Fruit fly (Drosophila melanogaster) whole organism, embryonic: ENCODE results near the gene GCC88.
A peak's percentile ranks its signal among the peaks of the same experiment; 100 is the strongest.

Experiments used
- B-H2 ChIP-seq: fragments of 200-800 bp; sonication (Bioruptor generic); optimal IDR thresholded peaks from 2 replicates; lab custom pipeline; 2018; ENCODE audit warnings: missing biosample characterization, mild to moderate bottlenecking, missing genetic modification characterization
- CG10147 ChIP-seq: fragments of 200-800 bp; sonication (Bioruptor generic); optimal IDR thresholded peaks from 2 replicates; lab custom pipeline; 2019; ENCODE audit warnings: missing biosample characterization, mild to moderate bottlenecking, missing genetic modification characterization, moderate library complexity
- CG10209 ChIP-seq: fragments of 200-800 bp; sonication (Bioruptor generic); optimal IDR thresholded peaks from 3 replicates; lab custom pipeline; 2017; ENCODE audit warnings: missing biosample characterization, mild to moderate bottlenecking, missing genetic modification characterization, missing genetic modification reagents
- CG10274 ChIP-seq: fragments of 200-800 bp; sonication (Bioruptor generic); optimal IDR thresholded peaks from 3 replicates; lab custom pipeline; 2017; ENCODE audit warnings: missing biosample characterization, mild to moderate bottlenecking, missing genetic modification characterization
- CG11398 ChIP-seq: fragments of 200-800 bp; sonication (Bioruptor generic); optimal IDR thresholded peaks from 2 replicates; lab custom pipeline; 2016; ENCODE audit warnings: missing biosample characterization, missing genetic modification characterization
- CG12219 ChIP-seq: fragments of 200-800 bp; sonication (Bioruptor generic); optimal IDR thresholded peaks from 3 replicates; lab custom pipeline; 2018; ENCODE audit warnings: missing biosample characterization, mild to moderate bottlenecking, missing genetic modification characterization
- CG12299 ChIP-seq: fragments of 200-800 bp; sonication (Bioruptor generic); optimal IDR thresholded peaks from 2 replicates; lab custom pipeline; 2018; ENCODE audit warnings: missing biosample characterization, mild to moderate bottlenecking, missing genetic modification characterization
- CG12769 ChIP-seq: fragments of 200-800 bp; sonication (Bioruptor generic); optimal IDR thresholded peaks from 2 replicates; lab custom pipeline; 2019; ENCODE audit warnings: missing biosample characterization, mild to moderate bottlenecking, missing genetic modification characterization, moderate library complexity
- CG14710 ChIP-seq: fragments of 200-800 bp; sonication (Bioruptor generic); optimal IDR thresholded peaks from 3 replicates; lab custom pipeline; 2019; ENCODE audit warnings: missing biosample characterization, mild to moderate bottlenecking, missing genetic modification characterization, moderate library complexity
- CG1529 ChIP-seq: fragments of 200-800 bp; sonication (Bioruptor generic); optimal IDR thresholded peaks from 3 replicates; lab custom pipeline; 2018; ENCODE audit warnings: missing biosample characterization, missing genetic modification characterization
- CG17912 ChIP-seq: fragments of 200-800 bp; sonication (Bioruptor generic); optimal IDR thresholded peaks from 2 replicates; lab custom pipeline; 2018; ENCODE audit warnings: missing biosample characterization, mild to moderate bottlenecking, missing genetic modification characterization
- CG18262 ChIP-seq: fragments of 200-800 bp; optimal IDR thresholded peaks from 3 replicates; lab custom pipeline; 2019; ENCODE audit warnings: missing biosample characterization, mild to moderate bottlenecking, missing genetic modification characterization, moderate library complexity
- CG18764 ChIP-seq: fragments of 200-800 bp; sonication (Bioruptor generic); optimal IDR thresholded peaks from 3 replicates; lab custom pipeline; 2016; ENCODE audit warnings: missing biosample characterization, missing genetic modification characterization
- CG2875 ChIP-seq: fragments of 200-800 bp; sonication (Bioruptor generic); optimal IDR thresholded peaks from 2 replicates; lab custom pipeline; 2017; ENCODE audit warnings: missing biosample characterization, mild to moderate bottlenecking, missing genetic modification characterization, missing genetic modification reagents
- CG42726 ChIP-seq: fragments of 200-800 bp; sonication (Bioruptor generic); IDR thresholded peaks from 2 replicates; pipeline ENCODE4 v1.3.6; 2022; ENCODE audit warnings: missing biosample characterization, missing genetic modification characterization; ENCODE audit not compliant: partially characterized antibody
- CG4854 ChIP-seq: fragments of 200-800 bp; sonication (Bioruptor generic); optimal IDR thresholded peaks from 2 replicates; lab custom pipeline; 2016; ENCODE audit warnings: missing biosample characterization, missing genetic modification characterization, inconsistent platforms
- CG6689 ChIP-seq: fragments of 200-800 bp; sonication (Bioruptor generic); IDR thresholded peaks from 2 replicates; pipeline ENCODE4 v1.3.6; 2022; ENCODE audit warnings: missing biosample characterization, missing genetic modification characterization
- CG6791 ChIP-seq: fragments of 200-800 bp; sonication (Bioruptor generic); IDR thresholded peaks from 3 replicates; pipeline ENCODE4 v1.3.6; 2022; ENCODE audit warnings: missing biosample characterization, missing genetic modification characterization; ENCODE audit not compliant: partially characterized antibody
- D19A ChIP-seq: fragments of 200-800 bp; optimal IDR thresholded peaks from 3 replicates; lab custom pipeline; 2019; ENCODE audit warnings: missing biosample characterization, mild to moderate bottlenecking, missing genetic modification characterization, moderate library complexity
- E2f1 ChIP-seq: fragments of 200-800 bp; sonication (Bioruptor generic); IDR thresholded peaks from 2 replicates; pipeline ENCODE4 v1.3.6; 2022; ENCODE audit warnings: missing biosample characterization, missing genetic modification characterization
- ERR ChIP-seq: fragments of 200-800 bp; sonication (Bioruptor generic); optimal IDR thresholded peaks from 2 replicates; lab custom pipeline; 2016; ENCODE audit warnings: missing biosample characterization, missing genetic modification characterization
- GATAe ChIP-seq: fragments of 200-800 bp; sonication (Bioruptor generic); conservative IDR thresholded peaks from 2 replicates; pipeline ENCODE4 v1.3.6; 2022; ENCODE audit warnings: missing biosample characterization, missing genetic modification characterization
- HLH54F ChIP-seq: fragments of 200-800 bp; sonication (Bioruptor generic); optimal IDR thresholded peaks from 3 replicates; lab custom pipeline; 2016; ENCODE audit warnings: missing biosample characterization, missing genetic modification characterization
- HLHmδ ChIP-seq: fragments of 200-800 bp; sonication (Bioruptor generic); optimal IDR thresholded peaks from 2 replicates; lab custom pipeline; 2018; ENCODE audit warnings: missing biosample characterization, mild to moderate bottlenecking, missing genetic modification characterization, moderate library complexity
- Hey ChIP-seq: fragments of 200-800 bp; sonication (Bioruptor generic); optimal IDR thresholded peaks from 3 replicates; lab custom pipeline; 2018; ENCODE audit warnings: missing biosample characterization, mild to moderate bottlenecking, missing genetic modification characterization
- Lim3 ChIP-seq: fragments of 200-800 bp; sonication (Bioruptor generic); IDR thresholded peaks from 2 replicates; pipeline ENCODE4 v1.3.6; 2022; ENCODE audit warnings: missing biosample characterization, missing genetic modification characterization
- Neu2 ChIP-seq: fragments of 200-800 bp; sonication (Bioruptor generic); optimal IDR thresholded peaks from 3 replicates; lab custom pipeline; 2016; ENCODE audit warnings: missing biosample characterization, missing genetic modification characterization, borderline replicate concordance
- Nf-YB ChIP-seq: fragments of 200-800 bp; sonication (Bioruptor generic); optimal IDR thresholded peaks from 3 replicates; lab custom pipeline; 2019; ENCODE audit warnings: missing biosample characterization, mild to moderate bottlenecking, missing genetic modification characterization, moderate library complexity
- Oaz ChIP-seq: fragments of 200-800 bp; sonication (Bioruptor generic); IDR thresholded peaks from 2 replicates; pipeline ENCODE4 v1.3.6; 2022; ENCODE audit warnings: missing biosample characterization, missing genetic modification characterization
- PHDP ChIP-seq: fragments of 200-800 bp; sonication (Bioruptor generic); optimal IDR thresholded peaks from 3 replicates; lab custom pipeline; 2018; ENCODE audit warnings: missing biosample characterization, mild to moderate bottlenecking, missing genetic modification characterization, moderate library complexity
- Rx ChIP-seq: fragments of 200-800 bp; sonication (Bioruptor generic); IDR thresholded peaks from 2 replicates; pipeline ENCODE4 v1.3.6; 2022; ENCODE audit warnings: missing biosample characterization, missing genetic modification characterization
- Side ChIP-seq: fragments of 200-800 bp; sonication (Bioruptor generic); optimal IDR thresholded peaks from 2 replicates; lab custom pipeline; 2016; ENCODE audit warnings: missing biosample characterization, missing genetic modification characterization
- abd-A ChIP-seq: fragments of 200-800 bp; sonication (Bioruptor generic); optimal IDR thresholded peaks from 3 replicates; lab custom pipeline; 2019; ENCODE audit warnings: missing biosample characterization, mild to moderate bottlenecking, missing genetic modification characterization, moderate library complexity
- al ChIP-seq: fragments of 200-800 bp; sonication (Bioruptor generic); IDR thresholded peaks from 2 replicates; pipeline ENCODE4 v1.3.6; 2022; ENCODE audit warnings: missing biosample characterization, missing genetic modification characterization
- aop ChIP-seq: fragments of 200-800 bp; sonication (Bioruptor generic); IDR thresholded peaks from 2 replicates; pipeline ENCODE4 v1.3.6; 2022; ENCODE audit warnings: missing biosample characterization, missing genetic modification characterization
- btn ChIP-seq: fragments of 200-800 bp; sonication (Bioruptor generic); optimal IDR thresholded peaks from 2 replicates; lab custom pipeline; 2016; ENCODE audit warnings: missing biosample characterization, missing genetic modification characterization
- chif ChIP-seq, 2 experiments: fragments of 200-800 bp; sonication (Bioruptor generic); optimal IDR thresholded peaks; 3 replicates each; lab custom pipeline; 2016; ENCODE audit warnings: missing biosample characterization in 2 of 2, missing genetic modification characterization in 2 of 2
- chinmo ChIP-seq: fragments of 200-800 bp; sonication (Bioruptor generic); IDR thresholded peaks from 4 replicates; pipeline ENCODE4 v1.3.6; 2022; ENCODE audit warnings: missing biosample characterization, missing genetic modification characterization; ENCODE audit not compliant: partially characterized antibody
- fu2 ChIP-seq: fragments of 200-800 bp; sonication (Bioruptor generic); optimal IDR thresholded peaks from 2 replicates; lab custom pipeline; 2016; ENCODE audit warnings: missing biosample characterization, missing genetic modification characterization
- gfzf ChIP-seq: fragments of 200-800 bp; sonication (Bioruptor generic); optimal IDR thresholded peaks from 2 replicates; lab custom pipeline; 2016; ENCODE audit warnings: missing biosample characterization, mild to moderate bottlenecking, missing genetic modification characterization, moderate library complexity
- jing ChIP-seq: fragments of 200-800 bp; sonication (Bioruptor generic); optimal IDR thresholded peaks from 2 replicates; lab custom pipeline; 2018; ENCODE audit warnings: missing biosample characterization, mild to moderate bottlenecking, missing genetic modification characterization
- klu ChIP-seq: fragments of 200-800 bp; sonication (Bioruptor generic); IDR thresholded peaks from 2 replicates; pipeline ENCODE4 v1.3.6; 2022; ENCODE audit warnings: missing biosample characterization, missing genetic modification characterization
- phol ChIP-seq: fragments of 200-800 bp; sonication (Bioruptor generic); optimal IDR thresholded peaks from 3 replicates; lab custom pipeline; 2018; ENCODE audit warnings: missing biosample characterization, mild to moderate bottlenecking, missing genetic modification characterization, moderate library complexity
- schlank ChIP-seq: fragments of 200-800 bp; sonication (Bioruptor generic); optimal IDR thresholded peaks from 2 replicates; lab custom pipeline; 2018; ENCODE audit warnings: missing biosample characterization, mild to moderate bottlenecking, missing genetic modification characterization
- sr ChIP-seq: fragments of 200-800 bp; sonication (Bioruptor generic); IDR thresholded peaks from 3 replicates; pipeline ENCODE4 v1.3.6; 2022; ENCODE audit warnings: missing biosample characterization, missing genetic modification characterization
- tio ChIP-seq: fragments of 200-800 bp; sonication (Bioruptor generic); optimal IDR thresholded peaks from 2 replicates; lab custom pipeline; 2017; ENCODE audit warnings: missing biosample characterization, missing genetic modification characterization, inconsistent platforms
- toy ChIP-seq: fragments of 200-800 bp; sonication (Bioruptor generic); IDR thresholded peaks from 2 replicates; pipeline ENCODE4 v1.3.6; 2022; ENCODE audit warnings: missing biosample characterization, missing genetic modification characterization
- zen2 ChIP-seq: fragments of 200-800 bp; sonication (Bioruptor generic); IDR thresholded peaks from 3 replicates; pipeline ENCODE4 v1.3.6; 2022; ENCODE audit warnings: missing biosample characterization, missing genetic modification characterization; ENCODE audit not compliant: partially characterized antibody
- zf30C ChIP-seq: fragments of 200-800 bp; sonication (Bioruptor generic); optimal IDR thresholded peaks from 3 replicates; lab custom pipeline; 2018; ENCODE audit warnings: missing biosample characterization, mild to moderate bottlenecking, missing genetic modification characterization
- zfh1 ChIP-seq: fragments of 200-800 bp; sonication (Bioruptor generic); IDR thresholded peaks from 3 replicates; pipeline ENCODE4 v1.3.6; 2022; ENCODE audit warnings: missing biosample characterization, missing genetic modification characterization

GCC88 gene

DNA sequence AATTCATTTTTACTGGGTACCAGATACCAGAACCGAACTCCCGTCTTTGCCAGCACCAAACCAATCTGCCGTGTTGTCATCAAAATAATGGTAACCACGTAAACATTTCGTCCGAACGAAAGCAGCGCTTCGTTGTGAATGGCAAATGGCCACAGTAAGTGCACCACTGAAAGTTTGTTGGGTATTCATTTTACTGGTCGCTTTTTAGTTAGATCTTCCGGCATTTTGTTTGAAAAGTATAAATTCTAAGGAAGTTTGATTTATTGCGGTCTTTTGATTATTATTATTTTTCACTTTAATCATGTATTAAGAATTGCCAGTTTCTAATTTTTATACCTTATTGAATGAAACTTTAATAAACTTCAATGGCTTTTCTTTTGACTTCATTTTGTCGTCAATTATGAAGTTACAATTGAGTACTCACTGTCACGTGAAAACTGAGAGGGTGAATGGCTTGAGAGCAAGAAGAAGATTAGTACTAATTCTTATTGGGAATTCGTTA, 15.9 kb downstream of the GCC88 start, which contains the start of gene ZnT86D (continued):
- TF ChIP-seq CG6791 (GFP tag; lab: Robert Waterston, UW) (no peak), CG10147 (GFP tag; lab: Kevin White, UChicago) (peak; percentile 79), zfh1 (GFP tag; lab: Robert Waterston, UW) (no peak), phol (tag; lab: Kevin White, UChicago) (peak; percentile 87), tio (GFP tag; lab: Kevin White, UChicago) (no peak), Nf-YB (GFP tag; lab: Kevin White, UChicago) (peak; percentile 45), PHDP (tag; lab: Kevin White, UChicago) (peak; percentile 69), gfzf (GFP tag; lab: Kevin White, UChicago) (peak; percentile 13), abd-A (tag; lab: Kevin White, UChicago) (no peak), CG1529 (GFP tag; lab: Kevin White, UChicago) (peak; percentile 20), D19A (tag; lab: Kevin White, UChicago) (peak; percentile 60), Oaz (GFP tag; lab: Robert Waterston, UW) (no peak), CG12769 (tag; lab: Kevin White, UChicago) (peak; percentile 10), zen2 (GFP tag; lab: Robert Waterston, UW) (no peak), HLHmδ (GFP tag; lab: Kevin White, UChicago) (no peak), btn (GFP tag; lab: Kevin White, UChicago) (no peak), chinmo (GFP tag; lab: Robert Waterston, UW) (no peak), CG10209 (GFP tag; lab: Kevin White, UChicago) (peak; percentile 53), zf30C (GFP tag; lab: Kevin White, UChicago) (no peak), al (peak; percentile 58; the same call in 1 of the 2 replicates), jing (GFP tag; lab: Kevin White, UChicago) (no peak), CG18262 (tag; lab: Kevin White, UChicago) (peak; percentile 69), CG12299 (tag; lab: Kevin White, UChicago) (peak; percentile 36), CG12219 (GFP tag; lab: Kevin White, UChicago) (no peak), sr (GFP tag; lab: Robert Waterston, UW) (no peak), CG17912 (GFP tag; lab: Kevin White, UChicago) (peak; percentile 2), Rx (no peak), chif (GFP tag; optimal IDR thresholded peaks at IDR 0.05; lab: Kevin White, UChicago) (peak; percentile 12 to 43), Hey (no peak), HLH54F (GFP tag; lab: Kevin White, UChicago) (peak; percentile 75), CG18764 (no peak), Neu2 (no peak), CG11398 (GFP tag; lab: Kevin White, UChicago) (peak; percentile 2), Lim3 (GFP tag; lab: Robert Waterston, UW) (no peak), CG14710 (tag; lab: Kevin White, UChicago) (peak; percentile 86), klu (peak; percentile 57; the same call in 1 of the 2 replicates), schlank (tag; lab: Kevin White, UChicago) (peak; percentile 57), CG2875 (no peak), aop (no peak), ERR (GFP tag; lab: Kevin White, UChicago) (no peak), CG6689 (peak; percentile 75), B-H2 (GFP tag; lab: Kevin White, UChicago) (peak; percentile 70), toy (no peak), CG4854 (no peak), fu2 (GFP tag; lab: Kevin White, UChicago) (peak; percentile 42), GATAe (no peak), CG10274 (GFP tag; lab: Kevin White, UChicago) (no peak), E2f1 (peak; percentile 30; the same call in 1 of the 2 replicates), Side (peak; percentile 13), CG42726 (GFP tag; lab: Robert Waterston, UW) (no peak)
